Worm (Caenorhabditis elegans) whole organism, late embryonic: ENCODE measurements around the gene sorf-1.

Experiments
- K09A11.1 ChIP-seq: sonication (generic microtip); optimal IDR thresholded peaks from 2 replicates; lab custom pipeline; 2017; ENCODE audit warnings: antibody characterized with exemption, mild to moderate bottlenecking, missing genetic modification characterization, missing compliant biosample characterization; ENCODE audit not compliant: insufficient read depth
- T23F11.4 ChIP-seq: fragments of 200-800 bp; sonication (Bioruptor generic); optimal IDR thresholded peaks from 2 replicates; lab custom pipeline; 2018; ENCODE audit warnings: mild to moderate bottlenecking, missing genetic modification characterization, missing compliant biosample characterization
- Y22D7AL.16 ChIP-seq: sonication (generic microtip); optimal IDR thresholded peaks from 2 replicates; lab custom pipeline; 2016; ENCODE audit warnings: missing genetic modification characterization, missing compliant biosample characterization
- ahr-1 ChIP-seq: sonication (generic microtip); optimal IDR thresholded peaks from 2 replicates; lab custom pipeline; 2016; ENCODE audit warnings: missing genetic modification characterization, missing compliant biosample characterization
- ama-1 ChIP-seq: fragments of 150-350 bp; optimal IDR thresholded peaks from 2 replicates; lab custom pipeline; 2014
- ceh-14 ChIP-seq: sonication (generic microtip); optimal IDR thresholded peaks from 2 replicates; lab custom pipeline; 2016; ENCODE audit warnings: missing genotype, missing genetic modification characterization, missing compliant biosample characterization
- ceh-19 ChIP-seq: fragments of 200-800 bp; sonication (Bioruptor generic); optimal IDR thresholded peaks from 2 replicates; lab custom pipeline; 2018; ENCODE audit warnings: mild to moderate bottlenecking, missing genetic modification characterization, missing compliant biosample characterization
- ceh-22 ChIP-seq: sonication (generic microtip); optimal IDR thresholded peaks from 2 replicates; lab custom pipeline; 2017; ENCODE audit warnings: missing biosample characterization, missing genetic modification characterization
- ceh-24 ChIP-seq: sonication (generic microtip); optimal IDR thresholded peaks from 2 replicates; lab custom pipeline; 2016; ENCODE audit warnings: mild to moderate bottlenecking, missing genetic modification characterization, missing compliant biosample characterization
- ceh-30 ChIP-seq: fragments of 150-350 bp; optimal IDR thresholded peaks from 2 replicates; lab custom pipeline; 2014; ENCODE audit warnings: missing biosample characterization, missing genetic modification characterization
- ceh-34 ChIP-seq: sonication (generic microtip); optimal IDR thresholded peaks from 2 replicates; lab custom pipeline; 2016; ENCODE audit warnings: mild to moderate bottlenecking, missing genetic modification characterization, missing compliant biosample characterization
- ceh-45 ChIP-seq: fragments of 200-800 bp; sonication (Bioruptor generic); IDR thresholded peaks from 2 replicates; pipeline ENCODE4 v1.3.6; 2022; ENCODE audit warnings: missing genetic modification reagents, missing genetic modification characterization, missing compliant biosample characterization
- ceh-48 ChIP-seq: sonication (generic microtip); optimal IDR thresholded peaks from 2 replicates; lab custom pipeline; 2016; ENCODE audit warnings: missing genetic modification characterization, inconsistent platforms, missing compliant biosample characterization
- ceh-6 ChIP-seq: fragments of 200-800 bp; sonication (Bioruptor generic); optimal IDR thresholded peaks from 2 replicates; lab custom pipeline; 2018; ENCODE audit warnings: mild to moderate bottlenecking, missing genetic modification characterization, missing compliant biosample characterization
- dmd-4 ChIP-seq: sonication (generic microtip); optimal IDR thresholded peaks from 2 replicates; lab custom pipeline; 2016; ENCODE audit warnings: borderline replicate concordance, missing genetic modification characterization, missing compliant biosample characterization
- dve-1 ChIP-seq: sonication (generic microtip); optimal IDR thresholded peaks from 2 replicates; lab custom pipeline; 2017; ENCODE audit warnings: antibody characterized with exemption, mild to moderate bottlenecking, missing genetic modification characterization, missing compliant biosample characterization
- fkh-10 ChIP-seq: fragments of 150-350 bp; optimal IDR thresholded peaks from 2 replicates; lab custom pipeline; 2014; ENCODE audit warnings: missing biosample characterization, missing genetic modification reagents, missing genetic modification characterization
- fkh-6 ChIP-seq: sonication (generic microtip); optimal IDR thresholded peaks from 2 replicates; lab custom pipeline; 2016; ENCODE audit warnings: missing genetic modification characterization, missing compliant biosample characterization
- gmeb-2 ChIP-seq: sonication (generic microtip); optimal IDR thresholded peaks from 2 replicates; lab custom pipeline; 2016; ENCODE audit warnings: missing genetic modification characterization, inconsistent platforms, missing compliant biosample characterization
- hlh-13 ChIP-seq: fragments of 200-800 bp; sonication (Bioruptor generic); optimal IDR thresholded peaks from 2 replicates; lab custom pipeline; 2018; ENCODE audit warnings: mild to moderate bottlenecking, missing genetic modification characterization, missing compliant biosample characterization
- hlh-6 ChIP-seq: sonication (generic microtip); optimal IDR thresholded peaks from 2 replicates; lab custom pipeline; 2016; ENCODE audit warnings: missing genotype, missing genetic modification characterization, missing compliant biosample characterization
- hlh-8 ChIP-seq: sonication (generic microtip); optimal IDR thresholded peaks from 2 replicates; lab custom pipeline; 2016; ENCODE audit warnings: missing genotype, missing genetic modification characterization, missing compliant biosample characterization
- lim-6 ChIP-seq: sonication (generic microtip); optimal IDR thresholded peaks from 2 replicates; lab custom pipeline; 2016; ENCODE audit warnings: missing genetic modification characterization, missing compliant biosample characterization
- mec-3 ChIP-seq: sonication (generic microtip); optimal IDR thresholded peaks from 2 replicates; lab custom pipeline; 2016; ENCODE audit warnings: borderline replicate concordance, missing genetic modification characterization, missing compliant biosample characterization
- nhr-11 ChIP-seq: fragments of 150-350 bp; optimal IDR thresholded peaks from 2 replicates; lab custom pipeline; 2014; ENCODE audit warnings: missing biosample characterization, missing genetic modification characterization
- npax-4 ChIP-seq: sonication (generic microtip); optimal IDR thresholded peaks from 2 replicates; lab custom pipeline; 2016; ENCODE audit warnings: missing genetic modification characterization, missing compliant biosample characterization
- odd-2 ChIP-seq: sonication (generic microtip); optimal IDR thresholded peaks from 2 replicates; lab custom pipeline; 2017; ENCODE audit warnings: antibody characterized with exemption, mild to moderate bottlenecking, missing genetic modification characterization, missing compliant biosample characterization
- pat-9 ChIP-seq: fragments of 200-800 bp; sonication (Bioruptor generic); optimal IDR thresholded peaks from 2 replicates; lab custom pipeline; 2018; ENCODE audit warnings: mild to moderate bottlenecking, missing genetic modification characterization, moderate library complexity, missing compliant biosample characterization
- pha-2 ChIP-seq: sonication (generic microtip); optimal IDR thresholded peaks from 2 replicates; lab custom pipeline; 2017; ENCODE audit warnings: mild to moderate bottlenecking, missing genetic modification characterization, missing compliant biosample characterization
- pha-4 ChIP-seq: fragments of 150-350 bp; optimal IDR thresholded peaks from 2 replicates; lab custom pipeline; 2018; ENCODE audit warnings: missing biosample characterization, missing genetic modification reagents, missing genetic modification characterization
- pros-1 ChIP-seq: fragments of 150-350 bp; optimal IDR thresholded peaks from 2 replicates; lab custom pipeline; 2014; ENCODE audit warnings: missing biosample characterization, missing genetic modification reagents, missing genetic modification characterization
- ref-2 ChIP-seq: sonication (generic microtip); optimal IDR thresholded peaks from 2 replicates; lab custom pipeline; 2016; ENCODE audit warnings: missing genetic modification characterization, missing compliant biosample characterization
- rnt-1 ChIP-seq: sonication (generic microtip); optimal IDR thresholded peaks from 2 replicates; lab custom pipeline; 2016; ENCODE audit warnings: missing genetic modification characterization, missing compliant biosample characterization
- sox-4 ChIP-seq: sonication (generic microtip); optimal IDR thresholded peaks from 2 replicates; lab custom pipeline; 2017; ENCODE audit warnings: mild to moderate bottlenecking, missing genetic modification characterization, inconsistent platforms, missing compliant biosample characterization
- tbx-2 ChIP-seq: sonication (generic microtip); optimal IDR thresholded peaks from 2 replicates; lab custom pipeline; 2016; ENCODE audit warnings: missing genetic modification characterization, missing compliant biosample characterization
- unc-3 ChIP-seq, 2 experiments: fragments of 200-800 bp in 1 of 2; sonication (Bioruptor generic) in 1 of 2; sonication (generic microtip) in 1 of 2; conservative IDR thresholded peaks in 1 of 2; optimal IDR thresholded peaks in 1 of 2; 2 replicates each; pipeline versions ENCODE4 v1.3.6 to Lab custom; 2016 to 2022; ENCODE audit warnings: missing compliant biosample characterization in 2 of 2, missing genetic modification characterization in 2 of 2, missing genetic modification reagents in 1 of 2
- unc-42 ChIP-seq: sonication (generic microtip); optimal IDR thresholded peaks from 2 replicates; lab custom pipeline; 2016; ENCODE audit warnings: missing genotype, missing genetic modification characterization, missing compliant biosample characterization
- unc-55 ChIP-seq: sonication (generic microtip); optimal IDR thresholded peaks from 2 replicates; lab custom pipeline; 2017; ENCODE audit warnings: missing biosample characterization, missing genetic modification reagents, missing genetic modification characterization
- unc-86 ChIP-seq: sonication (generic microtip); optimal IDR thresholded peaks from 2 replicates; lab custom pipeline; 2016; ENCODE audit warnings: missing genetic modification characterization, missing compliant biosample characterization
- zip-5 ChIP-seq: sonication (generic microtip); optimal IDR thresholded peaks from 2 replicates; lab custom pipeline; 2016; ENCODE audit warnings: missing genetic modification characterization, missing compliant biosample characterization
- ztf-16 ChIP-seq: sonication (generic microtip); optimal IDR thresholded peaks from 2 replicates; lab custom pipeline; 2017; ENCODE audit warnings: missing genetic modification characterization, missing compliant biosample characterization

Gene sorf-1

ce11 chrX:3393562-3393961 is 14.5 kb upstream of the sorf-1 start, which contains the start of gene slcf-2:
Gene slcf-2, plus strand, starts transcription at chrX:3393862.
- TF ChIP-seq unc-42 (tag; lab: Kevin White, UChicago): no peak

- TF ChIP-seq ceh-19 (no peak), ceh-48 (tag; lab: Kevin White, UChicago) (no peak), ceh-14 (tag; lab: Kevin White, UChicago) (no peak), unc-86 (tag; lab: Kevin White, UChicago) (no peak), ceh-6 (no peak), hlh-13 (GFP tag; lab: Kevin White, UChicago) (no peak), npax-4 (no peak)
Measured at ce11 chrX:3385362-3385761, 6.3 kb upstream of the sorf-1 start, which contains the start of gene acp-1. Gene acp-1, minus strand, starts transcription at chrX:3385462.

- TF ChIP-seq hlh-8 (tag; lab: Kevin White, UChicago) (no peak), ceh-45 (GFP tag; lab: Robert Waterston, UW) (no peak), ceh-48 (tag; lab: Kevin White, UChicago) (no peak), ama-1 (lab: Kevin White, UChicago) (no peak), odd-2 (tag; lab: Kevin White, UChicago) (no peak), npax-4 (no peak)
Measured at ce11 chrX:3380167-3380566, 1.1 kb upstream of the sorf-1 start, which contains the start of gene ZK563.7. Gene ZK563.7, plus strand, starts transcription at chrX:3380467.

- TF ChIP-seq K09A11.1 (tag; lab: Kevin White, UChicago): peak; percentile 8
- no peak for TF ChIP-seq ceh-19
- no peak for TF ChIP-seq unc-3 (GFP tag; conservative IDR thresholded peaks at IDR 0.05; lab: Robert Waterston, UW)
- no peak for TF ChIP-seq unc-3 (tag; optimal IDR thresholded peaks at IDR 0.05; lab: Kevin White, UChicago)
Measured at ce11 chrX:3375320-3375719, 3.7 kb downstream of the sorf-1 start.

ce11 chrX:3374642-3375041 is 4.4 kb downstream of the sorf-1 start, which contains the start of gene clc-3:
Gene clc-3, minus strand, starts transcription at chrX:3374742.
- TF ChIP-seq mec-3 (tag; lab: Kevin White, UChicago) (no peak), pros-1 (tag; lab: Kevin White, UChicago) (no peak), Y22D7AL.16 (tag; lab: Kevin White, UChicago) (no peak), ceh-34 (tag; lab: Kevin White, UChicago) (no peak), unc-3 (GFP tag; conservative IDR thresholded peaks at IDR 0.05; lab: Robert Waterston, UW) (no peak), unc-3 (tag; optimal IDR thresholded peaks at IDR 0.05; lab: Kevin White, UChicago) (no peak), fkh-6 (no peak), npax-4 (no peak), zip-5 (no peak), pha-4 (no peak), ama-1 (lab: Kevin White, UChicago) (no peak), fkh-10 (no peak), ztf-16 (no peak), pat-9 (tag; lab: Kevin White, UChicago) (no peak), pha-2 (tag; lab: Kevin White, UChicago) (no peak), rnt-1 (no peak), ref-2 (tag; lab: Kevin White, UChicago) (no peak), dmd-4 (tag; lab: Kevin White, UChicago) (no peak), hlh-6 (tag; lab: Kevin White, UChicago) (no peak), T23F11.4 (no peak)

- TF ChIP-seq nhr-11 (tag; lab: Kevin White, UChicago) (no peak), ceh-30 (tag; lab: Kevin White, UChicago) (peak; percentile 12), ceh-48 (tag; lab: Kevin White, UChicago) (peak; percentile 70), gmeb-2 (tag; lab: Kevin White, UChicago) (peak; percentile 91), ceh-14 (tag; lab: Kevin White, UChicago) (peak; percentile 87), ceh-45 (GFP tag; lab: Robert Waterston, UW) (peak; percentile 82), ceh-24 (tag; lab: Kevin White, UChicago) (peak; percentile 79), sox-4 (tag; lab: Kevin White, UChicago) (peak; percentile 82), ahr-1 (peak; percentile 64), Y22D7AL.16 (tag; lab: Kevin White, UChicago) (peak; percentile 79), hlh-6 (tag; lab: Kevin White, UChicago) (peak; percentile 89), dmd-4 (tag; lab: Kevin White, UChicago) (peak; percentile 77), lim-6 (peak; percentile 59), ceh-22 (no peak), mec-3 (tag; lab: Kevin White, UChicago) (no peak), tbx-2 (tag; lab: Kevin White, UChicago) (peak; percentile 83), ceh-6 (peak; percentile 89), npax-4 (peak; percentile 65), pha-4 (no peak), unc-55 (GFP tag; lab: Kevin White, UChicago) (peak; percentile 8), dve-1 (tag; lab: Kevin White, UChicago) (peak; percentile 48)
Measured at ce11 chrX:3371264-3371663, 7.8 kb downstream of the sorf-1 start.
